Worm (Caenorhabditis elegans): Measurements from ENCODE around the gene F41G3.10.

Gene F41G3.10

DNA sequence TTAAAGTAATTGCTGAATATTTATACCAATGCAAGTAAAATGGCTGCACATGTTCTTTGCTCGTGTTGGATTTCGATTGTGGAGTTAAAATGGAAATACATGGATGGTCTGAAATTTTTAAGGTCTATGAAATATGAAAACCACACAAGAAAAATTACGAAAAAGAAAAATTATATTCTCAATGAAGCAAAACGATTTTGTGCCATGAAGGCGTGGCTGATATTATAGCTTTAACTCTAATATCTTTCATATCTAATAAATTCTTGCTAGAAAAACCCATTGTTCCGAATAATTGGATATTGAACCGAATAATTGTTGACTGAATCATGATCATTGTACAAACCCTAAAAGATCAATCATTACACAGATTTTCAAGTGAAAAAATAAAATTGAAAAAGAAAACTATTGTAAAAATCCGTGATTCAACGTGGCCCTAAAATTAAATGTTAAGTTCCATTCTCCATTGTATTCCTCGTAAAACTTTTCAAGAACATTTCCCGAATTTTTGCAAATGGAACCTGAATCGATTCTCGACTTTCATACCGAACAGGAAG, 5.4 kb upstream of the F41G3.10 start, which contains the start of the genes srx-95 and fis-1:
Gene srx-95 (minus strand): TSS at position 101 of the 554 bp plus-strand sequence.
Gene fis-1 (plus strand): TSS at position 504 of the 554 bp plus-strand sequence.
- TF ChIP-seq nhr-28 (tag; optimal IDR thresholded peaks at IDR 0.05) (no peak), snpc-4 (tag; optimal IDR thresholded peaks at IDR 0.05) (no peak), nhr-76 (tag; optimal IDR thresholded peaks at IDR 0.05) (no peak), ceh-9 (tag; optimal IDR thresholded peaks at IDR 0.05) (no peak), ceh-16 (tag; optimal IDR thresholded peaks at IDR 0.05) (no peak), lin-15B (tag; optimal IDR thresholded peaks at IDR 0.05) (no peak), nhr-237 (tag; optimal IDR thresholded peaks at IDR 0.05) (no peak), pha-4 (tag; optimal IDR thresholded peaks at IDR 0.05) (no peak), fkh-2 (tag; optimal IDR thresholded peaks at IDR 0.05) (no peak), ceh-82 (tag; optimal IDR thresholded peaks at IDR 0.05) (no peak), nhr-11 (tag; optimal IDR thresholded peaks at IDR 0.05) (no peak), eor-1 (tag; optimal IDR thresholded peaks at IDR 0.05) (no peak), ztf-4 (tag; optimal IDR thresholded peaks at IDR 0.05) (no peak)

DNA sequence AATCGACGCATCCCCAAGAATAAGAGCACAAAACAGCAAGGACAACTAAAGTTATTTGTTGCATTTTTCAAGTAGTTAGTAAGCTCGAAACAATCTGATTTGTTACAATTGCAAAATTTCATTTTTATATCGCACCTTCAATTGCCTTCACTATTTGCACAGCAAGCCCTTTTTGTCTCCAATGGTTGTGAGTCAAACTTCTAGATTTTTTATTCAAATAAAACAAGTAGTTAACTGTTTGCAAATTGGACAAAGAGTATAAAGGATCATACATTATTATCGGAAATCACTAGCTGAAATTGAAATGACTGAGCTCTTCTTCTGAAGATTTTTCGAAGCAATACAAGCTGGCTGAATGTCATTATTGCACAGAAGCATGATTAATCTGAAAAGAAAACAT, 3.5 kb upstream of the F41G3.10 start, which contains the start of gene F41G3.21:
Gene F41G3.21 (minus strand): TSS at position 101 of the 400 bp plus-strand sequence.
- TF ChIP-seq nhr-43 (tag; optimal IDR thresholded peaks at IDR 0.05; ENCODE audit: poor library complexity, severe bottlenecking) (no peak), mml-1 (tag; optimal IDR thresholded peaks at IDR 0.05) (no peak), hmg-11 (tag; optimal IDR thresholded peaks at IDR 0.05) (no peak)

DNA sequence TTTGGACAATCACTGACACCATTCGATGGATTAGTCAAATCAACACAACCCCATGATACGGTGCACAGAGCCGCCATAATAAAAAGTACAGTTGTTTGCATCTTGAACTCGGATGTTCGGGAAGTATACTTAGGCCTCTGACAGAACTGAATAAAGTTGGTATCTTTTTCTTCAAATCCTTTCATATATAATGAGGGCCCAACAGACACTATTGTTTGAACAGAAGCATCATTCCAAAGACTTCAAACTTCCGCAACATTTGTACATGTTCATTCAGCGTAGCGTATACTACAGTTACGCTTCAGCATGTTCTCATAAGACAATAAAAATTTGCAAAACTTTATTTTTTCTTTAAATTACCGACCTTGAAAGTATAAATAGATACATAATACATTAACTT, 2.7 kb upstream of the F41G3.10 start, which contains the start of gene F41G3.19:
Gene F41G3.19 (minus strand): TSS at position 101 of the 400 bp plus-strand sequence.
- TF ChIP-seq nhr-43 (tag; optimal IDR thresholded peaks at IDR 0.05; ENCODE audit: poor library complexity, severe bottlenecking) (no peak), sea-2 (GFP tag; optimal IDR thresholded peaks at IDR 0.05) (no peak), nhr-23 (tag; optimal IDR thresholded peaks at IDR 0.05) (no peak), ceh-9 (tag; optimal IDR thresholded peaks at IDR 0.05) (no peak), elt-1 (tag; optimal IDR thresholded peaks at IDR 0.05) (no peak), elt-2 (tag; optimal IDR thresholded peaks at IDR 0.05) (no peak)

DNA sequence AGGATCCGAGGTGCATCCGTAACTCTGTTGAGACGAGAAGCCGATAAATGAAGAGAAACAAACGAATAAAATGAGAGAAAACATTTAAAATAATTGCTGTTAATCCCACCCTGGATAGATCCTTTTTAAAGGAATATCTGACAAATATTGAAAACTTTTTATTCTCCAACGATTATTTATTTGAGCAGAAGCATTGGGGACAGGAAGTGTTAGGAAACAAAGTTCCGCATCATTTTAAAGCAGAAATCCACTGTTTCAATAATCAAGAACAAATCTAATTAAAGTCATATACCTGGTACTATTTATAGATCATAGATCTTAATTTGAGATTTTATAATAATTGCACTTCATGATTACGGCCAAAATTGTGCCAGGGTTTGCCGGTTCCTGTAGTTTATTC, 1.6 kb upstream of the F41G3.10 start, which contains the start of gene F41G3.20:
Gene F41G3.20 (minus strand): TSS at position 101 of the 400 bp plus-strand sequence.
- TF ChIP-seq unc-39 (tag; optimal IDR thresholded peaks at IDR 0.05) (no peak), egl-27 (tag; optimal IDR thresholded peaks at IDR 0.05) (no peak), fkh-10 (GFP tag; optimal IDR thresholded peaks at IDR 0.05) (no peak), ztf-4 (tag; optimal IDR thresholded peaks at IDR 0.05) (no peak), daf-12 (tag; optimal IDR thresholded peaks at IDR 0.05) (no peak), nhr-25 (tag; optimal IDR thresholded peaks at IDR 0.05) (no peak), R02D3.7 (tag; optimal IDR thresholded peaks at IDR 0.05) (no peak), pqm-1 (tag; optimal IDR thresholded peaks at IDR 0.05) (no peak), egl-5 (tag; optimal IDR thresholded peaks at IDR 0.05) (no peak), aly-2 (tag; optimal IDR thresholded peaks at IDR 0.05) (no peak), ceh-82 (tag; optimal IDR thresholded peaks at IDR 0.05) (no peak), elt-1 (tag; optimal IDR thresholded peaks at IDR 0.05) (no peak), pha-4 (tag; optimal IDR thresholded peaks at IDR 0.05) (no peak), nhr-12 (tag; optimal IDR thresholded peaks at IDR 0.05) (no peak), hmg-11 (tag; optimal IDR thresholded peaks at IDR 0.05) (no peak), nfya-1 (tag; optimal IDR thresholded peaks at IDR 0.05; ENCODE audit: insufficient read depth) (no peak), nhr-76 (tag; optimal IDR thresholded peaks at IDR 0.05) (no peak)

DNA sequence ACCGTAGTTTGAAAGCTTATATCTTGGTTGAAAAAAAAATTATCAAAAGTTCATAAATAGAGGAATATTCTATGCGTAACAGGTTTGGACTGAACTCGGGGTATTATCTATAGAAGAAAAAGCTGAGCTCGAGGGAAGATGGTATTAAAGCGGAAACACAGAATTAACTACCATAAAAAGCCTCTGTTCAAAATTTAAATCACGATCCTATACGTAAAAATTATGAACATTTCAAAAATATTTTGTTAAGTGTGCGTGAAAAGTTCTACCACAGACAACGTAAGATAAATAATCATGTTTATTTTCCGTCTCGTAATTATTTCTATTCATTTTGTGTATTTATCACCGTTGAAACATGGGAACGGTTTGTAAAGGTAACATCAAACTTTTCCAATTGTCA, 2.9 kb downstream of the F41G3.10 start, which contains the start of gene F41G3.5:
Gene F41G3.5 (plus strand): TSS at position 301 of the 400 bp plus-strand sequence.
- TF ChIP-seq aly-2 (tag; optimal IDR thresholded peaks at IDR 0.05) (no peak), lin-39 (tag; optimal IDR thresholded peaks at IDR 0.05) (no peak), ZK546.5 (tag; optimal IDR thresholded peaks at IDR 0.05) (no peak), nhr-25 (tag; optimal IDR thresholded peaks at IDR 0.05) (no peak), daf-12 (tag; optimal IDR thresholded peaks at IDR 0.05) (no peak), elt-3 (tag; optimal IDR thresholded peaks at IDR 0.05) (no peak), mml-1 (tag; optimal IDR thresholded peaks at IDR 0.05) (no peak)

All from whole organism, L3 larva.